Fruit fly (Drosophila melanogaster) whole organism, wandering third instar larva: ENCODE data around the gene Coa7.

Experiments used
- Abd-B ChIP-seq: fragments of >200 bp; optimal IDR thresholded peaks from 2 replicates; lab custom pipeline; 2017; ENCODE audit warnings: missing biosample characterization, missing genetic modification characterization
- CG32264 ChIP-seq: fragments of 200-800 bp; sonication (Bioruptor generic); optimal IDR thresholded peaks from 2 replicates; lab custom pipeline; 2016; ENCODE audit warnings: missing biosample characterization, missing genetic modification characterization
- CrebA ChIP-seq: fragments of 200-800 bp; sonication (Bioruptor generic); optimal IDR thresholded peaks from 2 replicates; lab custom pipeline; 2016; ENCODE audit warnings: missing biosample characterization, mild to moderate bottlenecking, missing genetic modification characterization, borderline replicate concordance
- Dfd ChIP-seq: fragments of >200 bp; optimal IDR thresholded peaks from 2 replicates; lab custom pipeline; 2017; ENCODE audit warnings: missing biosample characterization, missing genetic modification characterization
- Dif ChIP-seq: fragments of 200-275, 200-300 bp; sonication (Bioruptor generic); optimal IDR thresholded peaks from 2 replicates; lab custom pipeline; 2018; ENCODE audit warnings: missing biosample characterization, missing genetic modification characterization; ENCODE audit not compliant: partially characterized antibody
- GATAd ChIP-seq: sonication (Bioruptor generic); optimal IDR thresholded peaks from 2 replicates; lab custom pipeline; 2016; ENCODE audit warnings: missing biosample characterization, missing genetic modification characterization
- HLH106 ChIP-seq: fragments of 200-800 bp; optimal IDR thresholded peaks from 3 replicates; lab custom pipeline; 2019; ENCODE audit warnings: missing biosample characterization, mild to moderate bottlenecking, missing genetic modification characterization, moderate library complexity
- Hnf4 ChIP-seq: fragments of 200-800 bp; sonication (Bioruptor generic); optimal IDR thresholded peaks from 2 replicates; lab custom pipeline; 2016; ENCODE audit warnings: missing biosample characterization, mild to moderate bottlenecking, missing genetic modification characterization
- Hr78 ChIP-seq: fragments of >200 bp; optimal IDR thresholded peaks from 2 replicates; lab custom pipeline; 2017; ENCODE audit warnings: missing biosample characterization, missing genetic modification characterization
- Jra ChIP-seq: sonication (Bioruptor generic); optimal IDR thresholded peaks from 2 replicates; lab custom pipeline; 2016; ENCODE audit warnings: missing biosample characterization, missing genetic modification characterization
- Mio ChIP-seq: sonication (Bioruptor generic); optimal IDR thresholded peaks from 2 replicates; lab custom pipeline; 2016; ENCODE audit warnings: missing biosample characterization, missing genetic modification characterization
- Myc ChIP-seq: fragments of >200 bp; optimal IDR thresholded peaks from 2 replicates; lab custom pipeline; 2017
- N ChIP-seq: fragments of >200 bp; optimal IDR thresholded peaks from 2 replicates; lab custom pipeline; 2018; ENCODE audit warnings: missing biosample characterization, missing external identifiers, missing genetic modification characterization
- Rel ChIP-seq, 2 experiments: fragments of 200-800 bp; sonication (Bioruptor generic) in 1 of 2; optimal IDR thresholded peaks; 2 replicates in 1 of 2; 3 replicates in 1 of 2; lab custom pipeline; 2016 to 2019; ENCODE audit warnings: mild to moderate bottlenecking in 2 of 2, missing biosample characterization in 2 of 2, missing genetic modification characterization in 2 of 2, moderate library complexity in 1 of 2
- br ChIP-seq: fragments of 200-800 bp; sonication (Bioruptor generic); optimal IDR thresholded peaks from 2 replicates; lab custom pipeline; 2016; ENCODE audit warnings: missing biosample characterization, missing genetic modification characterization
- brk ChIP-seq: fragments of 200-800 bp; sonication (Bioruptor generic); optimal IDR thresholded peaks from 2 replicates; lab custom pipeline; 2016; ENCODE audit warnings: missing biosample characterization, mild to moderate bottlenecking, missing genetic modification characterization
- dl ChIP-seq, 2 experiments: fragments of 175-275, 200-275 bp in 1 of 2; fragments of 200-275 bp in 1 of 2; sonication (Bioruptor generic); optimal IDR thresholded peaks; lab custom pipeline; 2018; ENCODE audit warnings: mild to moderate bottlenecking in 2 of 2, missing biosample characterization in 2 of 2, missing genetic modification characterization in 2 of 2, moderate library complexity in 2 of 2; ENCODE audit not compliant: partially characterized antibody in 2 of 2, insufficient read depth in 1 of 2
- dmrt93B ChIP-seq: fragments of 200-800 bp; sonication (Bioruptor generic); optimal IDR thresholded peaks from 2 replicates; lab custom pipeline; 2018; ENCODE audit warnings: missing biosample characterization, mild to moderate bottlenecking, missing genetic modification characterization
- dsf ChIP-seq: sonication (Bioruptor generic); optimal IDR thresholded peaks from 2 replicates; lab custom pipeline; 2016; ENCODE audit warnings: missing biosample characterization, missing genetic modification characterization, borderline replicate concordance
- ey ChIP-seq: fragments of 200-800 bp; sonication (Bioruptor generic); optimal IDR thresholded peaks from 2 replicates; lab custom pipeline; 2016; ENCODE audit warnings: missing biosample characterization, missing genetic modification characterization
- foxo ChIP-seq, 2 experiments: fragments of 200-800 bp; sonication (Bioruptor generic); optimal IDR thresholded peaks; 2 replicates in 1 of 2; 3 replicates in 1 of 2; lab custom pipeline; 2016 to 2017; ENCODE audit warnings: missing biosample characterization in 2 of 2, missing genetic modification characterization in 2 of 2
- fru ChIP-seq: fragments of 200-800 bp; sonication (Bioruptor generic); optimal IDR thresholded peaks from 3 replicates; lab custom pipeline; 2016; ENCODE audit warnings: missing biosample characterization, mild to moderate bottlenecking, missing genetic modification characterization
- jim ChIP-seq: fragments of 175-275, 200-325 bp; sonication (Bioruptor generic); optimal IDR thresholded peaks from 2 replicates; lab custom pipeline; 2016; ENCODE audit warnings: missing biosample characterization, mild to moderate bottlenecking, missing genetic modification characterization
- lola ChIP-seq: fragments of >200 bp; optimal IDR thresholded peaks from 2 replicates; lab custom pipeline; 2017; ENCODE audit warnings: missing biosample characterization, missing genetic modification characterization
- psq ChIP-seq: fragments of 200-800 bp; sonication (Bioruptor generic); optimal IDR thresholded peaks from 3 replicates; lab custom pipeline; 2017; ENCODE audit warnings: missing biosample characterization, mild to moderate bottlenecking, missing genetic modification characterization, moderate library complexity
- rgr ChIP-seq: fragments of 200-800 bp; sonication (Bioruptor generic); optimal IDR thresholded peaks from 3 replicates; lab custom pipeline; 2016; ENCODE audit warnings: missing biosample characterization, mild to moderate bottlenecking, missing genetic modification characterization
- sage ChIP-seq: fragments of 200-800 bp; sonication (Bioruptor generic); optimal IDR thresholded peaks from 2 replicates; lab custom pipeline; 2016; ENCODE audit warnings: missing biosample characterization, mild to moderate bottlenecking, missing genetic modification characterization
- sv ChIP-seq: fragments of 200-800 bp; sonication (Bioruptor generic); optimal IDR thresholded peaks from 3 replicates; lab custom pipeline; 2016; ENCODE audit warnings: missing biosample characterization, missing genetic modification characterization
- tai ChIP-seq: sonication (Bioruptor generic); optimal IDR thresholded peaks from 2 replicates; lab custom pipeline; 2016; ENCODE audit warnings: missing biosample characterization, missing genetic modification characterization
- usp ChIP-seq: fragments of >200 bp; optimal IDR thresholded peaks from 2 replicates; lab custom pipeline; 2017; ENCODE audit warnings: missing biosample characterization, missing genetic modification characterization
- woc ChIP-seq: sonication (Bioruptor generic); optimal IDR thresholded peaks from 2 replicates; lab custom pipeline; 2016; ENCODE audit warnings: missing biosample characterization, mild to moderate bottlenecking, missing genetic modification characterization

The Coa7 gene

DNA sequence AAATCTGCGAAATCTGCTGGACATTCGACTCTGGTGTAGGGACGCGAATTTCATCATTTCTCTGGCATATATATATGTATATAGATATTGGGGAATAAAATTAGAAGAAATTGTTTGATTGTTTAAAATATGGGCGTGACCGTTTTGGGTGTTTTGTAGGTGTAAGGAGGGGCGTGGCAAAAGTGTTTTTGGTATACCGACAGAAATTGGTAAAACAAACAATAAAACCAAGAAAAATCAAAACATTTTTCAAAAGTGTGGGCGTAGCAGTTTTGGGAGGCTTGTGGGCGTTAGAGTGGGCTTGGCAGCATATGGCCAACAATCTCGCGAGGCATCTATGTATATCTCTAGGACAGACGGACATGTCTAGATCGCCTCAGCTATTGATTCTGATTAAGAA, 2.1 kb upstream of the Coa7 start, which contains the start of gene FucTC:
TSS of gene FucTC (minus strand) at position 101 of the 400 bp plus-strand sequence.
- TF ChIP-seq GATAd (GFP tag; lab: Kevin White, UChicago) (no peak), ey (GFP tag; lab: Kevin White, UChicago) (no peak), br (GFP tag; lab: Kevin White, UChicago) (no peak), lola (no peak), dsf (GFP tag; lab: Kevin White, UChicago) (no peak), Mio (GFP tag; lab: Kevin White, UChicago) (no peak), sv (GFP tag; lab: Kevin White, UChicago) (no peak), HLH106 (no peak), sage (GFP tag; lab: Kevin White, UChicago) (no peak), Dif (no peak), Jra (no peak), Hr78 (GFP tag; lab: Kevin White, UChicago) (no peak), Hnf4 (no peak), fru (no peak), usp (no peak), dmrt93B (GFP tag; lab: Kevin White, UChicago) (no peak), dl (GFP tag; optimal IDR thresholded peaks at IDR 0.05; lab: Kevin White, UChicago; ENCODE audit: insufficient read depth in 1 of 2, partially characterized antibody in 2 of 2) (no peak), N (GFP tag; lab: Kevin White, UChicago) (no peak), Dfd (GFP tag; lab: Kevin White, UChicago) (no peak), Rel (GFP tag; optimal IDR thresholded peaks at IDR 0.05; lab: Kevin White, UChicago) (no peak), Rel (tag; optimal IDR thresholded peaks at IDR 0.05; lab: Kevin White, UChicago) (no peak)

DNA sequence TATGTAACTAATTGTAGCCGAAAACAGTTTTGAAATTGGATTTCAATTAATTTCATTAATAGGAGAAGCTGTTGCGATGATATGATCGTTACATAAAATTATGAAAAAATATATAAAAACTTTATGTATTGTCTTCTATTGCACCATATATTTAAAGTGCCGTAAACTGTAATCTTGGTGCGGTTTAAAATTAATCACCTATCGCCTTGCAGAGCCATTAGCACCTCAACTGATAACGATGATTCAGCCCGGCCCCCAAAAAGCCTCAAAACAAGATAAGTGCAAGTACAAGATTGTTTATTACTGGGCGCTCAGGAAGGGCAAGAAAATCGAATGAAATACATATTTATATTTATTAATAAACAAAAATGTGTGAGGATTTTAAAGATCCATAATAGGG, 1.4 kb upstream of the Coa7 start:
- TF ChIP-seq Abd-B (no peak), HLH106 (no peak), usp (no peak), sv (GFP tag; lab: Kevin White, UChicago) (no peak), Myc (lab: Kevin White, UChicago) (no peak), jim (GFP tag; lab: Kevin White, UChicago) (no peak), foxo (GFP tag; optimal IDR thresholded peaks at IDR 0.05; lab: Kevin White, UChicago) (no peak), rgr (GFP tag; lab: Kevin White, UChicago) (no peak), CrebA (GFP tag; lab: Kevin White, UChicago) (no peak)

DNA sequence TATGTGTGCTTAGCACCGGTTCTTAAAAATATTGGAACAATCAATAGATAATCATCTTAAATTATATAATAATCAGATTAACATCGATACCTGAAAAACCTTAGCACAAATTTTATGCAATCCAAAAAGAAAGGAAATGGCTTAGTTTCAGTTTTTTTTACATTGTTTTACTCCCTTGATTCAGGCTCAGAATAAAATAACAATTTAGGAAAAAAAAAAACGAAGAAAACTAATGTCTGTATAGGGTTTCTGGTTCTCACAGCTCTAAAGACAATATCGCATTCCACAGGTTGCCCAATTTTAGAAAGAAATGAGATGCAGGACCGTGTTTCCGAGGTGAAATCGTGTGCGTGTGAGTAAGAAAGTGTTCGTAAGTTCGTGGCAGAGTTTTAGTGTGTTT, 9.3 kb downstream of the Coa7 start, which contains the start of gene zyd:
TSS of gene zyd (plus strand) at position 301 of the 400 bp plus-strand sequence.
- no peak for TF ChIP-seq dl (GFP tag; optimal IDR thresholded peaks at IDR 0.05; lab: Kevin White, UChicago; ENCODE audit: insufficient read depth in 1 of 2, partially characterized antibody in 2 of 2)
- no peak for TF ChIP-seq jim (GFP tag; lab: Kevin White, UChicago)
- no peak for TF ChIP-seq N (GFP tag; lab: Kevin White, UChicago)
- TF ChIP-seq HLH106, result no peak
- no peak for TF ChIP-seq Abd-B
- TF ChIP-seq Rel (GFP tag; optimal IDR thresholded peaks at IDR 0.05; lab: Kevin White, UChicago), result no peak
- TF ChIP-seq Rel (tag; optimal IDR thresholded peaks at IDR 0.05; lab: Kevin White, UChicago), result no peak
- no peak for TF ChIP-seq Hr78 (GFP tag; lab: Kevin White, UChicago)

DNA sequence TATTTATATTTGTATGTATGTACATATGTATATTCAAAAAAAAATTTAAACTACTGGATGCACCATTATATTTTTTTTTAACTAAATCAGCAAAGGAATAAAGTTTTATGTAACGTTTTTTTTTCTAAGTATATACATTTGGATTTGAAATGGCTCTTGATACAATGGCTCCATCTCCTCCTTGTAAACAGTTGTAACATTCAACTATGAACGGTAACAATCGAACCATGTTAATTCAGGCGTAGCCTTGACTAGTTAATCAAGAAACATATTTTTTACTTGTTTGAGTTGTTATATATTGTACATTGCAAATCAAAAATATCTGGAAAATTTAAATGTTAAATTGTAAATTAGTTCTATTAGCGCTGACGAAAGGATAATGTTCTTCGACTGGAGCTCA, 22.5 kb downstream of the Coa7 start, which contains the start of gene CG12061:
TSS of gene CG12061 (plus strand) at position 301 of the 400 bp plus-strand sequence.
- TF ChIP-seq sv (GFP tag; lab: Kevin White, UChicago), result no peak
- no peak for TF ChIP-seq woc (GFP tag; lab: Kevin White, UChicago)
- TF ChIP-seq GATAd (GFP tag; lab: Kevin White, UChicago), result no peak
- TF ChIP-seq Abd-B, result no peak
- TF ChIP-seq CG32264 (GFP tag; lab: Kevin White, UChicago), result no peak
- TF ChIP-seq Hnf4, result no peak
- no peak for TF ChIP-seq Myc (lab: Kevin White, UChicago)
- TF ChIP-seq N (GFP tag; lab: Kevin White, UChicago), result no peak
- TF ChIP-seq Dfd (GFP tag; lab: Kevin White, UChicago), result no peak
- no peak for TF ChIP-seq usp
- no peak for TF ChIP-seq psq (GFP tag; lab: Kevin White, UChicago)
- TF ChIP-seq fru, result no peak
- no peak for TF ChIP-seq Jra
- no peak for TF ChIP-seq tai (GFP tag; lab: Kevin White, UChicago)
- TF ChIP-seq brk (GFP tag; lab: Kevin White, UChicago), result no peak
- no peak for TF ChIP-seq ey (GFP tag; lab: Kevin White, UChicago)
